Worm (Caenorhabditis elegans) whole organism, young adult: ENCODE measurements around the gene F59B2.8.

Experiments used
- B0035.1 ChIP-seq: sonication (generic microtip); optimal IDR thresholded peaks from 2 replicates; lab custom pipeline; 2016; ENCODE audit warnings: missing genetic modification characterization, mild to moderate bottlenecking, missing compliant biosample characterization, missing genotype, missing genetic modification reagents
- B0261.1 ChIP-seq: sonication (generic microtip); optimal IDR thresholded peaks from 2 replicates; lab custom pipeline; 2016; ENCODE audit warnings: mild to moderate bottlenecking, missing genetic modification characterization, moderate library complexity, missing compliant biosample characterization
- B0336.3 ChIP-seq: fragments of 200-800 bp; sonication (Bioruptor generic); IDR thresholded peaks from 2 replicates; pipeline ENCODE4 v1.3.6; 2022; ENCODE audit warnings: missing genetic modification characterization, missing compliant biosample characterization
- F39B2.1 ChIP-seq: fragments of 200-800 bp; sonication (Bioruptor generic); IDR thresholded peaks from 2 replicates; pipeline ENCODE4 v1.3.6; 2022; ENCODE audit warnings: missing genetic modification reagents, missing genetic modification characterization, missing compliant biosample characterization
- F49E8.2 ChIP-seq: sonication (generic microtip); optimal IDR thresholded peaks from 3 replicates; lab custom pipeline; 2017; ENCODE audit warnings: missing genetic modification characterization, mild to moderate bottlenecking, missing compliant biosample characterization, antibody characterized with exemption, moderate library complexity; ENCODE audit not compliant: insufficient read depth
- T07F8.4 ChIP-seq: sonication (generic microtip); optimal IDR thresholded peaks from 2 replicates; lab custom pipeline; 2016; ENCODE audit warnings: mild to moderate bottlenecking, missing genetic modification characterization, moderate library complexity, missing compliant biosample characterization
- Y53F4B.3 ChIP-seq: fragments of 200-800 bp; sonication (Bioruptor generic); IDR thresholded peaks from 2 replicates; pipeline ENCODE4 v1.3.6; 2022; ENCODE audit warnings: missing genetic modification reagents, missing genetic modification characterization, missing compliant biosample characterization
- akir-1 ChIP-seq: fragments of 200-800 bp; sonication (Bioruptor generic); optimal IDR thresholded peaks from 2 replicates; lab custom pipeline; 2018; ENCODE audit warnings: mild to moderate bottlenecking, missing genetic modification characterization, moderate library complexity, missing compliant biosample characterization
- ama-1 ChIP-seq, 3 experiments: fragments of 150-350 bp in 1 of 3; sonication (generic microtip) in 2 of 3; optimal IDR thresholded peaks; 2 replicates each; lab custom pipeline; 2014 to 2018; ENCODE audit warnings: missing biosample characterization in 2 of 3, missing genetic modification characterization in 2 of 3, missing genetic modification reagents in 2 of 3
- atf-7 ChIP-seq: sonication (generic microtip); optimal IDR thresholded peaks from 2 replicates; lab custom pipeline; 2017; ENCODE audit warnings: mild to moderate bottlenecking, missing genetic modification characterization, missing compliant biosample characterization
- athp-1 ChIP-seq: sonication (generic microtip); optimal IDR thresholded peaks from 2 replicates; lab custom pipeline; 2017; ENCODE audit warnings: mild to moderate bottlenecking, missing genetic modification characterization, missing compliant biosample characterization
- attf-6 ChIP-seq: fragments of 200-800 bp; sonication (Bioruptor generic); IDR thresholded peaks from 2 replicates; pipeline ENCODE4 v1.3.6; 2022; ENCODE audit warnings: missing genetic modification reagents, missing genetic modification characterization, missing compliant biosample characterization
- cebp-2 ChIP-seq: fragments of 200-800 bp; sonication (Bioruptor generic); IDR thresholded peaks from 2 replicates; pipeline ENCODE4 v1.3.6; 2022; ENCODE audit warnings: missing genetic modification characterization, missing compliant biosample characterization
- ceh-27 ChIP-seq: fragments of 200-800 bp; sonication (Bioruptor generic); optimal IDR thresholded peaks from 2 replicates; lab custom pipeline; 2018; ENCODE audit warnings: mild to moderate bottlenecking, missing genetic modification characterization, moderate library complexity, missing compliant biosample characterization
- ceh-40 ChIP-seq: fragments of 200-800 bp; sonication (Bioruptor generic); IDR thresholded peaks from 2 replicates; pipeline ENCODE4 v1.3.6; 2022; ENCODE audit warnings: missing genetic modification characterization, missing compliant biosample characterization
- dpff-1 ChIP-seq: sonication (generic microtip); optimal IDR thresholded peaks from 2 replicates; lab custom pipeline; 2017; ENCODE audit warnings: mild to moderate bottlenecking, missing genetic modification characterization, missing compliant biosample characterization
- efl-1 ChIP-seq: fragments of 150-350 bp; optimal IDR thresholded peaks from 2 replicates; lab custom pipeline; 2014; ENCODE audit warnings: missing biosample characterization, missing genetic modification reagents, missing genetic modification characterization
- egl-18 ChIP-seq: fragments of 200-800 bp; sonication (Bioruptor generic); IDR thresholded peaks from 2 replicates; pipeline ENCODE4 v1.3.6; 2022; ENCODE audit warnings: missing genetic modification reagents, missing genetic modification characterization, missing compliant biosample characterization
- ets-4 ChIP-seq: fragments of 200-800 bp; sonication (Bioruptor generic); optimal IDR thresholded peaks from 2 replicates; lab custom pipeline; 2018; ENCODE audit warnings: mild to moderate bottlenecking, missing genetic modification characterization, missing compliant biosample characterization
- fkh-3 ChIP-seq: sonication (generic microtip); optimal IDR thresholded peaks from 2 replicates; lab custom pipeline; 2016; ENCODE audit warnings: mild to moderate bottlenecking, missing genetic modification characterization, missing compliant biosample characterization
- hmg-1.2 ChIP-seq: fragments of 200-800 bp; sonication (Bioruptor generic); IDR thresholded peaks from 2 replicates; pipeline ENCODE4 v1.3.6; 2022; ENCODE audit warnings: missing genetic modification reagents, missing genetic modification characterization, missing compliant biosample characterization
- lin-26 ChIP-seq: fragments of 200-800 bp; sonication (Bioruptor generic); IDR thresholded peaks from 2 replicates; pipeline ENCODE4 v1.3.6; 2022; ENCODE audit warnings: missing genetic modification reagents, missing genetic modification characterization, missing compliant biosample characterization
- madf-8 ChIP-seq: fragments of 200-800 bp; sonication (Bioruptor generic); conservative IDR thresholded peaks from 2 replicates; pipeline ENCODE4 v1.3.6; 2022; ENCODE audit warnings: missing genetic modification reagents, missing genetic modification characterization, missing compliant biosample characterization
- nfya-2 ChIP-seq: fragments of 200-800 bp; sonication (Bioruptor generic); IDR thresholded peaks from 2 replicates; pipeline ENCODE4 v1.3.6; 2022; ENCODE audit warnings: missing genetic modification reagents, missing genetic modification characterization, missing compliant biosample characterization
- pha-4 ChIP-seq: fragments of 150-350 bp; sonication (generic microtip); optimal IDR thresholded peaks from 2 replicates; lab custom pipeline; 2014; ENCODE audit warnings: missing biosample characterization, missing genetic modification reagents, missing genetic modification characterization
- repo-1 ChIP-seq: sonication (generic microtip); optimal IDR thresholded peaks from 2 replicates; lab custom pipeline; 2017; ENCODE audit warnings: mild to moderate bottlenecking, missing genetic modification characterization, missing compliant biosample characterization
- rpc-1 ChIP-seq, 2 experiments: fragments of 150-350 bp in 1 of 2; sonication (generic microtip) in 1 of 2; optimal IDR thresholded peaks; 2 replicates each; lab custom pipeline; 2014 to 2018; ENCODE audit warnings: missing biosample characterization in 1 of 2, missing genetic modification characterization in 1 of 2, missing genetic modification reagents in 1 of 2, missing genotype in 1 of 2
- sea-2 ChIP-seq: fragments of 200-800 bp; sonication (Bioruptor generic); IDR thresholded peaks from 2 replicates; pipeline ENCODE4 v1.3.6; 2022; ENCODE audit warnings: missing genetic modification characterization, missing compliant biosample characterization
- tbp1 ChIP-seq: fragments of 200-800 bp; sonication (Bioruptor generic); optimal IDR thresholded peaks from 2 replicates; lab custom pipeline; 2018; ENCODE audit warnings: mild to moderate bottlenecking, missing genetic modification characterization, missing compliant biosample characterization
- tbx-9 ChIP-seq: sonication (generic microtip); optimal IDR thresholded peaks from 2 replicates; lab custom pipeline; 2016; ENCODE audit warnings: borderline replicate concordance, missing genetic modification characterization, inconsistent platforms, missing compliant biosample characterization
- tlf-1 ChIP-seq: fragments of 200-800 bp; sonication (Bioruptor generic); optimal IDR thresholded peaks from 2 replicates; lab custom pipeline; 2018; ENCODE audit warnings: mild to moderate bottlenecking, missing genetic modification characterization, missing compliant biosample characterization
- xnd-1 ChIP-seq: sonication (generic microtip); optimal IDR thresholded peaks from 2 replicates; lab custom pipeline; 2016; ENCODE audit warnings: missing genotype, missing genetic modification reagents, missing genetic modification characterization, missing compliant biosample characterization
- zfh-2 ChIP-seq: fragments of 200-800 bp; sonication (Bioruptor generic); conservative IDR thresholded peaks from 2 replicates; pipeline ENCODE4 v1.3.6; 2022; ENCODE audit warnings: missing genetic modification reagents, missing genetic modification characterization, missing compliant biosample characterization
- ztf-18 ChIP-seq: sonication (generic microtip); optimal IDR thresholded peaks from 2 replicates; lab custom pipeline; 2016; ENCODE audit warnings: missing genotype, mild to moderate bottlenecking, missing genetic modification characterization, missing compliant biosample characterization
- ztf-26 ChIP-seq: sonication (generic microtip); optimal IDR thresholded peaks from 2 replicates; lab custom pipeline; 2017; ENCODE audit warnings: missing genetic modification characterization, missing compliant biosample characterization
- ztf-28 ChIP-seq: fragments of 200-800 bp; sonication (Bioruptor generic); IDR thresholded peaks from 2 replicates; pipeline ENCODE4 v1.3.6; 2022; ENCODE audit warnings: missing genetic modification reagents, missing genetic modification characterization, missing compliant biosample characterization

F59B2.8 gene

ce11 chrIII:9053740-9054252 is 43.8 kb upstream of the F59B2.8 start, which contains the start of gene R107.5 (continued):
- TF ChIP-seq cebp-2 (GFP tag; lab: Robert Waterston, UW) (peak; percentile 87), dpff-1 (peak; percentile 95), xnd-1 (tag; lab: Kevin White, UChicago) (no peak), egl-18 (GFP tag; lab: Robert Waterston, UW) (peak; percentile 91), pha-4 (tag; lab: Kevin White, UChicago) (no peak), F49E8.2 (no peak), B0336.3 (GFP tag; lab: Robert Waterston, UW) (peak; percentile 94), ztf-28 (0 out of 2 replicates have a peak, but pooled peaks have one; percentile 56), attf-6 (peak; percentile 55; the same call in 1 of the 2 replicates), fkh-3 (tag; lab: Kevin White, UChicago) (peak; percentile 36), Y53F4B.3 (GFP tag; lab: Robert Waterston, UW) (no peak), hmg-1.2 (GFP tag; lab: Robert Waterston, UW) (peak; percentile 95), ztf-26 (tag; lab: Kevin White, UChicago) (peak; percentile 98), repo-1 (tag; lab: Kevin White, UChicago) (peak; percentile 96), zfh-2 (GFP tag; lab: Robert Waterston, UW) (peak; percentile 93), akir-1 (GFP tag; lab: Kevin White, UChicago) (peak; percentile 71), B0035.1 (tag; lab: Kevin White, UChicago) (peak; percentile 81), madf-8 (no peak), lin-26 (GFP tag; lab: Robert Waterston, UW) (peak; percentile 70; the same call in 1 of the 2 replicates), ztf-18 (tag; lab: Kevin White, UChicago) (peak; percentile 63), rpc-1 (optimal IDR thresholded peaks at IDR 0.05; lab: Kevin White, UChicago) (peak; percentile 97), rpc-1 (tag; optimal IDR thresholded peaks at IDR 0.05; lab: Kevin White, UChicago) (no peak), tbx-9 (tag; lab: Kevin White, UChicago) (peak; percentile 34), B0261.1 (tag; lab: Kevin White, UChicago) (peak; percentile 32), T07F8.4 (tag; lab: Kevin White, UChicago) (peak; percentile 66), tlf-1 (GFP tag; lab: Kevin White, UChicago) (peak; percentile 94), athp-1 (tag; lab: Kevin White, UChicago) (peak; percentile 90), ceh-27 (peak; percentile 95), nfya-2 (GFP tag; lab: Robert Waterston, UW) (no peak), efl-1 (GFP tag; lab: Kevin White, UChicago) (no peak), ets-4 (GFP tag; lab: Kevin White, UChicago) (peak; percentile 55), F39B2.1 (GFP tag; lab: Robert Waterston, UW) (no peak), sea-2 (GFP tag; lab: Robert Waterston, UW) (peak; percentile 97)

- TF ChIP-seq lin-26 (GFP tag; lab: Robert Waterston, UW) (peak; percentile 19; the same call in 1 of the 2 replicates), ama-1 (optimal IDR thresholded peaks at IDR 0.05; lab: Kevin White, UChicago) (peak; percentile 87), ama-1 (GFP tag; optimal IDR thresholded peaks at IDR 0.05; lab: Kevin White, UChicago) (no peak), tbp1 (GFP tag; lab: Kevin White, UChicago) (peak; percentile 11), atf-7 (tag; lab: Kevin White, UChicago) (no peak), ceh-40 (no peak)
These were observed 43.3 kb upstream of the F59B2.8 start for ce11 chrIII:9053263-9053662.
